Fruit fly (Drosophila melanogaster) whole organism, embryonic: ENCODE measurements around the gene Tim8.

ENCODE experiments used
- Ada2b ChIP-seq: fragments of 200-800 bp; sonication (Bioruptor generic); IDR thresholded peaks from 2 replicates; pipeline ENCODE4 v1.3.6; 2022; ENCODE audit warnings: missing biosample characterization, missing genetic modification characterization
- BEAF-32 ChIP-seq: fragments of 200-800 bp; sonication (Bioruptor generic); optimal IDR thresholded peaks from 3 replicates; lab custom pipeline; 2017; ENCODE audit warnings: missing biosample characterization, missing genetic modification characterization, mild to moderate bottlenecking, moderate library complexity, missing genetic modification reagents
- Bgb ChIP-seq: fragments of 200-800 bp; sonication (Bioruptor generic); IDR thresholded peaks from 2 replicates; pipeline ENCODE4 v1.3.6; 2022; ENCODE audit warnings: missing biosample characterization, missing genetic modification characterization; ENCODE audit not compliant: partially characterized antibody
- CG10267 ChIP-seq: fragments of 200-800 bp; sonication (Bioruptor generic); optimal IDR thresholded peaks from 2 replicates; lab custom pipeline; 2018; ENCODE audit warnings: missing biosample characterization, mild to moderate bottlenecking, missing genetic modification characterization, moderate library complexity
- CG14667 ChIP-seq: fragments of 200-800 bp; sonication (Bioruptor generic); IDR thresholded peaks from 2 replicates; pipeline ENCODE4 v1.3.6; 2022; ENCODE audit warnings: missing biosample characterization, missing genetic modification characterization
- CG14710 ChIP-seq: fragments of 200-800 bp; sonication (Bioruptor generic); optimal IDR thresholded peaks from 3 replicates; lab custom pipeline; 2019; ENCODE audit warnings: missing biosample characterization, mild to moderate bottlenecking, missing genetic modification characterization, moderate library complexity
- CG14860 ChIP-seq: fragments of 200-800 bp; sonication (Bioruptor generic); IDR thresholded peaks from 3 replicates; pipeline ENCODE4 v1.3.6; 2022; ENCODE audit warnings: missing biosample characterization, missing genetic modification characterization; ENCODE audit not compliant: partially characterized antibody
- CG15601 ChIP-seq: fragments of 200-800 bp; sonication (Bioruptor generic); optimal IDR thresholded peaks from 3 replicates; lab custom pipeline; 2019; ENCODE audit warnings: missing biosample characterization, mild to moderate bottlenecking, missing genetic modification characterization, moderate library complexity
- CG1602 ChIP-seq: fragments of 200-800 bp; sonication (Bioruptor generic); optimal IDR thresholded peaks from 3 replicates; lab custom pipeline; 2016; ENCODE audit warnings: missing biosample characterization, missing genetic modification characterization
- CG18476 ChIP-seq: fragments of 200-800 bp; sonication (Bioruptor generic); optimal IDR thresholded peaks from 2 replicates; lab custom pipeline; 2016; ENCODE audit warnings: missing biosample characterization, mild to moderate bottlenecking, missing genetic modification characterization
- CG3726 ChIP-seq: fragments of 200-800 bp; sonication (Bioruptor generic); IDR thresholded peaks from 3 replicates; pipeline ENCODE4, ENCODE4 v1.3.6; 2022; ENCODE audit warnings: missing biosample characterization, missing genetic modification characterization
- CG4424 ChIP-seq: fragments of 200-800 bp; sonication (Bioruptor generic); optimal IDR thresholded peaks from 3 replicates; lab custom pipeline; 2016; ENCODE audit warnings: missing biosample characterization, missing genetic modification characterization
- CG6254 ChIP-seq: fragments of 200-800 bp; sonication (Bioruptor generic); optimal IDR thresholded peaks from 3 replicates; lab custom pipeline; 2017; ENCODE audit warnings: mild to moderate bottlenecking, missing biosample characterization, missing genetic modification reagents, missing genetic modification characterization
- CG7745 ChIP-seq: fragments of 200-800 bp; sonication (Bioruptor generic); optimal IDR thresholded peaks from 2 replicates; lab custom pipeline; 2018; ENCODE audit warnings: missing biosample characterization, mild to moderate bottlenecking, missing genetic modification characterization, moderate library complexity
- CG9727 ChIP-seq: fragments of 200-800 bp; sonication (Bioruptor generic); optimal IDR thresholded peaks from 3 replicates; lab custom pipeline; 2017; ENCODE audit warnings: missing biosample characterization, mild to moderate bottlenecking, missing genetic modification characterization
- CG9817 ChIP-seq: fragments of 200-800 bp; sonication (Bioruptor generic); optimal IDR thresholded peaks from 2 replicates; lab custom pipeline; 2018; ENCODE audit warnings: missing biosample characterization, mild to moderate bottlenecking, missing genetic modification characterization, moderate library complexity
- CHES-1-like ChIP-seq: fragments of 200-800 bp; sonication (Bioruptor generic); optimal IDR thresholded peaks from 2 replicates; lab custom pipeline; 2016; ENCODE audit warnings: missing biosample characterization, missing genetic modification characterization
- Chrac-16 ChIP-seq: fragments of 200-800 bp; sonication (Bioruptor generic); optimal IDR thresholded peaks from 3 replicates; lab custom pipeline; 2016; ENCODE audit warnings: missing biosample characterization, missing genetic modification characterization
- ERR ChIP-seq: fragments of 200-800 bp; sonication (Bioruptor generic); optimal IDR thresholded peaks from 2 replicates; lab custom pipeline; 2016; ENCODE audit warnings: missing biosample characterization, missing genetic modification characterization
- Eip74EF ChIP-seq, 2 experiments: fragments of 200-800 bp in 1 of 2; fragments of >200 bp in 1 of 2; sonication (Bioruptor generic) in 1 of 2; optimal IDR thresholded peaks; 2 replicates each; lab custom pipeline; 2017 to 2019; ENCODE audit warnings: missing biosample characterization in 2 of 2, missing genetic modification characterization in 2 of 2, mild to moderate bottlenecking in 1 of 2, moderate library complexity in 1 of 2
- Hey ChIP-seq: fragments of 200-800 bp; sonication (Bioruptor generic); optimal IDR thresholded peaks from 3 replicates; lab custom pipeline; 2018; ENCODE audit warnings: missing biosample characterization, mild to moderate bottlenecking, missing genetic modification characterization
- Hr51 ChIP-seq, 2 experiments: fragments of 200-800 bp; sonication (Bioruptor generic); optimal IDR thresholded peaks; 2 replicates in 1 of 2; 3 replicates in 1 of 2; lab custom pipeline; 2016 to 2018; ENCODE audit warnings: missing biosample characterization in 2 of 2, missing genetic modification characterization in 2 of 2, mild to moderate bottlenecking in 1 of 2, moderate library complexity in 1 of 2
- Mes4 ChIP-seq: fragments of 200-800 bp; sonication (Bioruptor generic); optimal IDR thresholded peaks from 2 replicates; lab custom pipeline; 2016; ENCODE audit warnings: missing biosample characterization, missing genetic modification characterization
- Myb ChIP-seq: fragments of 200-800 bp; sonication (Bioruptor generic); optimal IDR thresholded peaks from 2 replicates; lab custom pipeline; 2016; ENCODE audit warnings: missing biosample characterization, missing genetic modification characterization
- Ssrp ChIP-seq: fragments of 200-800 bp; sonication (Bioruptor generic); optimal IDR thresholded peaks from 2 replicates; lab custom pipeline; 2018; ENCODE audit warnings: missing biosample characterization, mild to moderate bottlenecking, missing genetic modification characterization, moderate library complexity
- br ChIP-seq: fragments of >200 bp; optimal IDR thresholded peaks from 2 replicates; lab custom pipeline; 2017
- bsh ChIP-seq, 2 experiments: fragments of 200-800 bp; sonication (Bioruptor generic); optimal IDR thresholded peaks; 2 replicates each; lab custom pipeline; 2017 to 2018; ENCODE audit warnings: mild to moderate bottlenecking in 2 of 2, missing biosample characterization in 2 of 2, missing genetic modification characterization in 2 of 2, moderate library complexity in 1 of 2
- chn ChIP-seq: fragments of 200-800 bp; sonication (Bioruptor generic); optimal IDR thresholded peaks from 2 replicates; lab custom pipeline; 2016; ENCODE audit warnings: missing biosample characterization, missing genetic modification characterization
- cwo ChIP-seq: fragments of 200-800 bp; sonication (Bioruptor generic); optimal IDR thresholded peaks from 3 replicates; lab custom pipeline; 2017; ENCODE audit warnings: missing biosample characterization, missing genetic modification characterization, mild to moderate bottlenecking, moderate library complexity, missing genetic modification reagents
- dpn ChIP-seq, 2 experiments: fragments of 200-800 bp; sonication (Bioruptor generic); optimal IDR thresholded peaks; 3 replicates each; lab custom pipeline; 2016; ENCODE audit warnings: missing biosample characterization in 2 of 2, missing genetic modification characterization in 2 of 2
- ewg ChIP-seq: fragments of 200-800 bp; sonication (Bioruptor generic); optimal IDR thresholded peaks from 3 replicates; lab custom pipeline; 2017; ENCODE audit warnings: mild to moderate bottlenecking, missing biosample characterization, missing genetic modification reagents, missing genetic modification characterization
- fd3F ChIP-seq: fragments of 200-800 bp; sonication (Bioruptor generic); optimal IDR thresholded peaks from 2 replicates; lab custom pipeline; 2018; ENCODE audit warnings: missing biosample characterization, mild to moderate bottlenecking, missing genetic modification characterization, moderate library complexity
- ftz-f1 ChIP-seq: fragments of 200-800 bp; sonication (Bioruptor generic); optimal IDR thresholded peaks from 2 replicates; lab custom pipeline; 2016; ENCODE audit warnings: missing biosample characterization, missing genetic modification characterization
- gt ChIP-seq: fragments of 200-800 bp; sonication (Bioruptor generic); IDR thresholded peaks from 2 replicates; pipeline ENCODE4 v1.3.6; 2022; ENCODE audit warnings: missing biosample characterization, missing genetic modification characterization
- her ChIP-seq: fragments of 200-800 bp; sonication (Bioruptor generic); optimal IDR thresholded peaks from 2 replicates; lab custom pipeline; 2016; ENCODE audit warnings: missing biosample characterization, missing genetic modification characterization
- ind ChIP-seq: fragments of 200-800 bp; sonication (Bioruptor generic); optimal IDR thresholded peaks from 3 replicates; lab custom pipeline; 2016; ENCODE audit warnings: missing biosample characterization, missing genetic modification characterization
- kah ChIP-seq: fragments of 200-800 bp; sonication (Bioruptor generic); optimal IDR thresholded peaks from 2 replicates; lab custom pipeline; 2018; ENCODE audit warnings: missing biosample characterization, mild to moderate bottlenecking, missing genetic modification characterization
- kay ChIP-seq: fragments of 200-800 bp; sonication (Bioruptor generic); optimal IDR thresholded peaks from 2 replicates; lab custom pipeline; 2016; ENCODE audit warnings: missing biosample characterization, missing genetic modification characterization
- kni ChIP-seq: fragments of 200-800 bp; sonication (Bioruptor generic); optimal IDR thresholded peaks from 3 replicates; lab custom pipeline; 2017; ENCODE audit warnings: mild to moderate bottlenecking, missing biosample characterization, missing genetic modification reagents, missing genetic modification characterization
- lbe ChIP-seq: fragments of 200-800 bp; sonication (Bioruptor generic); optimal IDR thresholded peaks from 2 replicates; lab custom pipeline; 2016; ENCODE audit warnings: missing biosample characterization, mild to moderate bottlenecking, missing genetic modification characterization
- lmd ChIP-seq: fragments of 200-800 bp; sonication (Bioruptor generic); IDR thresholded peaks from 2 replicates; pipeline ENCODE4 v1.3.6; 2022; ENCODE audit warnings: missing biosample characterization, missing genetic modification characterization
- nau ChIP-seq: fragments of 200-800 bp; sonication (Bioruptor generic); optimal IDR thresholded peaks from 3 replicates; lab custom pipeline; 2017; ENCODE audit warnings: missing biosample characterization, mild to moderate bottlenecking, missing genetic modification characterization, missing genetic modification reagents
- nerfin-1 ChIP-seq: fragments of 200-800 bp; sonication (Bioruptor generic); optimal IDR thresholded peaks from 3 replicates; lab custom pipeline; 2019; ENCODE audit warnings: missing biosample characterization, mild to moderate bottlenecking, missing genetic modification characterization, moderate library complexity
- pnt ChIP-seq: fragments of 200-800 bp; sonication (Bioruptor generic); optimal IDR thresholded peaks from 3 replicates; lab custom pipeline; 2016; ENCODE audit warnings: missing biosample characterization, missing genetic modification characterization
- seq ChIP-seq: fragments of 200-800 bp; sonication (Bioruptor generic); IDR thresholded peaks from 2 replicates; pipeline ENCODE4 v1.3.6; 2022; ENCODE audit warnings: missing biosample characterization, missing genetic modification characterization
- stwl ChIP-seq: fragments of 200-800 bp; sonication (Bioruptor generic); optimal IDR thresholded peaks from 3 replicates; lab custom pipeline; 2018; ENCODE audit warnings: missing biosample characterization, mild to moderate bottlenecking, missing genetic modification characterization, moderate library complexity
- toy ChIP-seq: fragments of 200-800 bp; sonication (Bioruptor generic); IDR thresholded peaks from 2 replicates; pipeline ENCODE4 v1.3.6; 2022; ENCODE audit warnings: missing biosample characterization, missing genetic modification characterization
- zen ChIP-seq: fragments of 200-800 bp; sonication (Bioruptor generic); optimal IDR thresholded peaks from 3 replicates; lab custom pipeline; 2018; ENCODE audit warnings: missing biosample characterization, mild to moderate bottlenecking, missing genetic modification characterization, moderate library complexity

Tim8 gene

DNA sequence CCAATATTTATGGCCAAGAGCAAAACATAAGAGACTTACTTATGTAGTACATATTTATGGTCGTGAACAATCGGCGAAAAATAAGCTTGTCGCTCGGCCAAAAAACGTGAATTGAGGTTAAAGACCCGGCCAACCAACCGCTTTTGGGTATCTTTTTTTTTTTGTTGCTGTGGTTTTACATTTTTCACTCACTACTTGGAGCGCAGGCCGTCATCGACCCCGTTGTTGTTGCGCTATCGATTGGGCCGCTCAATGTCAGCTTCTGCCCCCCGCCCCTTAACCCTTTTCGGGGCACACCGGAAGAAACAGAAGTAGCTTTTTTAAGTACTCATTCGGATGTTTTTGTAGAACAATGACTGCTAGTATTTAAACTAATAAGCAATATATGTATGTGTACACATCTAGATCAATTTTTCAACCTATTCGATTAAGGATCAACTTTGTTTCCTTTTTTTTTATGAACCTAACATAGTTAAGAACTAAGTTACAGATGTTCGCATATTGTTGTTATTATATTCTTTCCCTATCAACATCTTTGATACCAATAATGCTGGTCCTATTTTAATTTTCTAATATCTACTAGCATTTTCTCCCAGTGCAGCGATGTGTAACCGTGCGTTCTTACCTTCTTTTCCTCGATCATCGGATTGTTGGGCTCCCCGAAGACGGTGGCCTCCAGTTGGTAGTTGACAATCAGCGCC lies 30.0 kb upstream of the Tim8 start (continued):
- TF ChIP-seq Myb: peak; percentile 39
- TF ChIP-seq Eip74EF (GFP tag; optimal IDR thresholded peaks at IDR 0.05; lab: Kevin White, UChicago): peak in 1 of 2 experiments; percentile 47
- TF ChIP-seq ERR (GFP tag; lab: Kevin White, UChicago): peak; percentile 15
- TF ChIP-seq Bgb (GFP tag; lab: Robert Waterston, UW): no peak
- peak; percentile 43 for TF ChIP-seq her
- TF ChIP-seq CG14667 (GFP tag; lab: Robert Waterston, UW): peak; percentile 36; the same call in 1 of the 2 replicates
- TF ChIP-seq kah (GFP tag; lab: Kevin White, UChicago): peak; percentile 13
- peak; percentile 73 for TF ChIP-seq Ssrp (tag; lab: Kevin White, UChicago)
- TF ChIP-seq chn: peak; percentile 65
- no peak for TF ChIP-seq CG7745
- peak; percentile 73 for TF ChIP-seq seq (GFP tag; lab: Robert Waterston, UW)
- peak; percentile 64 for TF ChIP-seq CG1602 (GFP tag; lab: Kevin White, UChicago)
- no peak for TF ChIP-seq gt (GFP tag; lab: Robert Waterston, UW)
- peak; percentile 59 for TF ChIP-seq Chrac-16 (GFP tag; lab: Kevin White, UChicago)
- TF ChIP-seq nerfin-1 (tag; lab: Kevin White, UChicago): peak; percentile 66
- TF ChIP-seq CHES-1-like (GFP tag; lab: Kevin White, UChicago): peak; percentile 72
- TF ChIP-seq BEAF-32: no peak
- TF ChIP-seq ftz-f1: peak; percentile 43
- peak; percentile 73 for TF ChIP-seq CG10267 (tag; lab: Kevin White, UChicago)
- peak in 1 of 2 experiments; percentile 77 for TF ChIP-seq bsh (GFP tag; optimal IDR thresholded peaks at IDR 0.05; lab: Kevin White, UChicago)
- TF ChIP-seq Mes4 (GFP tag; lab: Kevin White, UChicago): peak; percentile 70
- TF ChIP-seq lmd (GFP tag; lab: Robert Waterston, UW): peak; percentile 65
- TF ChIP-seq stwl: no peak
- TF ChIP-seq CG3726 (GFP tag; lab: Robert Waterston, UW): no peak; the same call in 2 of the 3 replicates
- peak; percentile 56 for TF ChIP-seq CG6254
- TF ChIP-seq dpn (GFP tag; optimal IDR thresholded peaks at IDR 0.05; lab: Kevin White, UChicago): peak; percentile 75
- no peak for TF ChIP-seq toy (GFP tag; lab: Robert Waterston, UW)
- TF ChIP-seq zen (tag; lab: Kevin White, UChicago): peak; percentile 4
- TF ChIP-seq Hey (tag; lab: Kevin White, UChicago): no peak
- peak; percentile 79 for TF ChIP-seq CG9727 (GFP tag; lab: Kevin White, UChicago)
- peak; percentile 72 for TF ChIP-seq CG18476 (GFP tag; lab: Kevin White, UChicago)
- peak; percentile 64 for TF ChIP-seq cwo
- no peak for TF ChIP-seq nau
- peak; percentile 47; the same call in 1 of the 2 replicates for TF ChIP-seq Ada2b (GFP tag; lab: Robert Waterston, UW)
- no peak for TF ChIP-seq lbe (GFP tag; lab: Kevin White, UChicago)
- TF ChIP-seq CG9817 (tag; lab: Kevin White, UChicago): peak; percentile 57
- peak; percentile 55 for TF ChIP-seq fd3F (GFP tag; lab: Kevin White, UChicago)
- TF ChIP-seq kay: peak; percentile 58
- peak; percentile 66 for TF ChIP-seq pnt (GFP tag; lab: Kevin White, UChicago)
- peak; percentile 68 for TF ChIP-seq ind (GFP tag; lab: Kevin White, UChicago)
- TF ChIP-seq br (lab: Kevin White, UChicago): no peak
- TF ChIP-seq kni (GFP tag; lab: Kevin White, UChicago): peak; percentile 39
- TF ChIP-seq CG15601 (tag; lab: Kevin White, UChicago): peak; percentile 68
- TF ChIP-seq Hr51 (GFP tag; optimal IDR thresholded peaks at IDR 0.05; lab: Kevin White, UChicago): peak in 1 of 2 experiments; percentile 85
- no peak for TF ChIP-seq CG14860 (GFP tag; lab: Robert Waterston, UW)
- TF ChIP-seq CG14710 (tag; lab: Kevin White, UChicago): peak; percentile 81
- TF ChIP-seq ewg: peak; percentile 48
- TF ChIP-seq CG4424 (GFP tag; lab: Kevin White, UChicago): peak; percentile 73
